Worm (Caenorhabditis elegans): ENCODE data around the gene Y56A3A.7.

ce11 chrIII:11895504-11895903 lies 51.3 kb downstream of the Y56A3A.7 start:
- TF ChIP-seq egl-27 (tag; optimal IDR thresholded peaks at IDR 0.05) (no peak), fos-1 (tag; optimal IDR thresholded peaks at IDR 0.05) (no peak), snpc-4 (tag; optimal IDR thresholded peaks at IDR 0.05) (no peak), lin-39 (tag; optimal IDR thresholded peaks at IDR 0.05) (no peak), nhr-23 (tag; optimal IDR thresholded peaks at IDR 0.05) (no peak), unc-62 (GFP tag; optimal IDR thresholded peaks at IDR 0.05) (no peak), fkh-2 (tag; optimal IDR thresholded peaks at IDR 0.05) (no peak), unc-39 (tag; optimal IDR thresholded peaks at IDR 0.05) (no peak), jun-1 (tag; optimal IDR thresholded peaks at IDR 0.05) (no peak), fkh-10 (GFP tag; optimal IDR thresholded peaks at IDR 0.05) (no peak), nhr-43 (tag; optimal IDR thresholded peaks at IDR 0.05; ENCODE audit: poor library complexity, severe bottlenecking) (no peak), nhr-77 (tag; optimal IDR thresholded peaks at IDR 0.05) (no peak), ama-1 (optimal IDR thresholded peaks at IDR 0.05) (no peak), R02D3.7 (tag; optimal IDR thresholded peaks at IDR 0.05) (no peak)
